Fruit fly (Drosophila melanogaster) whole organism, embryonic: ENCODE data around the gene CG7011.
A peak's percentile ranks its signal among the peaks of the same experiment; 100 is the strongest.

ENCODE experiments used
- CG11696 ChIP-seq: fragments of 200-800 bp; sonication (Bioruptor generic); IDR thresholded peaks from 2 replicates; pipeline ENCODE4 v1.3.6; 2022; ENCODE audit warnings: missing biosample characterization, missing genetic modification characterization
- CG11723 ChIP-seq: fragments of 200-800 bp; sonication (Bioruptor generic); optimal IDR thresholded peaks from 2 replicates; lab custom pipeline; 2017; ENCODE audit warnings: missing biosample characterization, mild to moderate bottlenecking, missing genetic modification characterization
- CG12236 ChIP-seq: fragments of 200-800 bp; sonication (Bioruptor generic); optimal IDR thresholded peaks from 2 replicates; lab custom pipeline; 2016; ENCODE audit warnings: missing biosample characterization, missing genetic modification characterization
- CG12942 ChIP-seq: fragments of 200-800 bp; sonication (Bioruptor generic); optimal IDR thresholded peaks from 3 replicates; lab custom pipeline; 2016; ENCODE audit warnings: missing biosample characterization, missing genetic modification characterization
- CG16813 ChIP-seq: fragments of 200-800 bp; sonication (Bioruptor generic); IDR thresholded peaks from 3 replicates; pipeline ENCODE4 v1.3.6; 2022; ENCODE audit warnings: missing biosample characterization, missing genetic modification characterization; ENCODE audit not compliant: partially characterized antibody
- CG17829 ChIP-seq: fragments of 200-800 bp; optimal IDR thresholded peaks from 2 replicates; lab custom pipeline; 2019; ENCODE audit warnings: missing biosample characterization, mild to moderate bottlenecking, missing genetic modification characterization, moderate library complexity
- CG1792 ChIP-seq: fragments of 200-800 bp; sonication (Bioruptor generic); optimal IDR thresholded peaks from 2 replicates; lab custom pipeline; 2016; ENCODE audit warnings: missing biosample characterization, missing genetic modification characterization
- CG30431 ChIP-seq: fragments of 200-800 bp; sonication (Bioruptor generic); optimal IDR thresholded peaks from 2 replicates; lab custom pipeline; 2017; ENCODE audit warnings: missing biosample characterization, missing genetic modification characterization
- CG32767 ChIP-seq: fragments of 200-800 bp; sonication (Bioruptor generic); IDR thresholded peaks from 2 replicates; pipeline ENCODE4 v1.3.6; 2022; ENCODE audit warnings: missing biosample characterization, missing genetic modification characterization
- CG3847 ChIP-seq: fragments of 200-800 bp; sonication (Bioruptor generic); IDR thresholded peaks from 2 replicates; pipeline ENCODE4 v1.3.6; 2022; ENCODE audit warnings: missing biosample characterization, missing genetic modification characterization
- CG4424 ChIP-seq: fragments of 200-800 bp; sonication (Bioruptor generic); optimal IDR thresholded peaks from 3 replicates; lab custom pipeline; 2016; ENCODE audit warnings: missing biosample characterization, missing genetic modification characterization
- CG4730 ChIP-seq: fragments of 200-800 bp; sonication (Bioruptor generic); IDR thresholded peaks from 2 replicates; pipeline ENCODE4 v1.3.6; 2022; ENCODE audit warnings: missing biosample characterization, missing genetic modification characterization
- CG4820 ChIP-seq: fragments of 200-800 bp; sonication (Bioruptor generic); optimal IDR thresholded peaks from 3 replicates; lab custom pipeline; 2016; ENCODE audit warnings: missing biosample characterization, missing genetic modification characterization
- CG4854 ChIP-seq: fragments of 200-800 bp; sonication (Bioruptor generic); optimal IDR thresholded peaks from 2 replicates; lab custom pipeline; 2016; ENCODE audit warnings: missing biosample characterization, missing genetic modification characterization, inconsistent platforms
- CG7357 ChIP-seq: fragments of 200-800 bp; sonication (Bioruptor generic); IDR thresholded peaks from 3 replicates; pipeline ENCODE4 v1.3.6; 2022; ENCODE audit warnings: missing biosample characterization, missing genetic modification characterization
- CG7745 ChIP-seq: fragments of 200-800 bp; sonication (Bioruptor generic); optimal IDR thresholded peaks from 2 replicates; lab custom pipeline; 2018; ENCODE audit warnings: missing biosample characterization, mild to moderate bottlenecking, missing genetic modification characterization, moderate library complexity
- CG8478 ChIP-seq: fragments of >200 bp; optimal IDR thresholded peaks from 2 replicates; lab custom pipeline; 2018
- CG9817 ChIP-seq: fragments of 200-800 bp; sonication (Bioruptor generic); optimal IDR thresholded peaks from 2 replicates; lab custom pipeline; 2018; ENCODE audit warnings: missing biosample characterization, mild to moderate bottlenecking, missing genetic modification characterization, moderate library complexity
- CrebB ChIP-seq: fragments of 200-800 bp; sonication (Bioruptor generic); optimal IDR thresholded peaks from 3 replicates; lab custom pipeline; 2018; ENCODE audit warnings: missing biosample characterization, mild to moderate bottlenecking, missing genetic modification characterization
- D19A ChIP-seq: fragments of 200-800 bp; optimal IDR thresholded peaks from 3 replicates; lab custom pipeline; 2019; ENCODE audit warnings: missing biosample characterization, mild to moderate bottlenecking, missing genetic modification characterization, moderate library complexity
- Dp ChIP-seq: fragments of 200-800 bp; sonication (Bioruptor generic); optimal IDR thresholded peaks from 2 replicates; lab custom pipeline; 2018; ENCODE audit warnings: missing biosample characterization, mild to moderate bottlenecking, missing genetic modification characterization, moderate library complexity
- Elba2 ChIP-seq: fragments of 200-800 bp; sonication (Bioruptor generic); optimal IDR thresholded peaks from 3 replicates; lab custom pipeline; 2016; ENCODE audit warnings: missing biosample characterization, missing genetic modification characterization
- HmgD ChIP-seq: fragments of 200-800 bp; sonication (Bioruptor generic); optimal IDR thresholded peaks from 3 replicates; lab custom pipeline; 2016; ENCODE audit warnings: missing biosample characterization, missing genetic modification characterization
- MTF-1 ChIP-seq: fragments of 200-800 bp; sonication (Bioruptor generic); optimal IDR thresholded peaks from 2 replicates; lab custom pipeline; 2018; ENCODE audit warnings: missing biosample characterization, mild to moderate bottlenecking, missing genetic modification characterization, borderline replicate concordance
- NK7.1 ChIP-seq: fragments of 200-800 bp; sonication (Bioruptor generic); optimal IDR thresholded peaks from 3 replicates; lab custom pipeline; 2016; ENCODE audit warnings: missing biosample characterization, missing genetic modification characterization
- Nf-YA ChIP-seq: fragments of 200-800 bp; sonication (Bioruptor generic); IDR thresholded peaks from 2 replicates; pipeline ENCODE4 v1.3.6; 2022; ENCODE audit warnings: missing biosample characterization, missing genetic modification characterization
- Oli ChIP-seq: fragments of 200-800 bp; sonication (Bioruptor generic); optimal IDR thresholded peaks from 2 replicates; lab custom pipeline; 2018; ENCODE audit warnings: missing biosample characterization, mild to moderate bottlenecking, missing genetic modification characterization, moderate library complexity
- PHDP ChIP-seq: fragments of 200-800 bp; sonication (Bioruptor generic); optimal IDR thresholded peaks from 3 replicates; lab custom pipeline; 2018; ENCODE audit warnings: missing biosample characterization, mild to moderate bottlenecking, missing genetic modification characterization, moderate library complexity
- Scr ChIP-seq: fragments of 200-800 bp; sonication (Bioruptor generic); IDR thresholded peaks from 2 replicates; pipeline ENCODE4 v1.3.6; 2022; ENCODE audit warnings: missing biosample characterization, missing genetic modification characterization; ENCODE audit not compliant: partially characterized antibody
- Vsx1 ChIP-seq: fragments of 200-800 bp; sonication (Bioruptor generic); optimal IDR thresholded peaks from 2 replicates; lab custom pipeline; 2017; ENCODE audit warnings: missing biosample characterization, mild to moderate bottlenecking, missing genetic modification characterization, missing genetic modification reagents
- Xrp1 ChIP-seq: fragments of 200-800 bp; sonication (Bioruptor generic); IDR thresholded peaks from 2 replicates; pipeline ENCODE4 v1.3.6; 2022; ENCODE audit warnings: missing biosample characterization, missing genetic modification characterization
- YL-1 ChIP-seq: fragments of 200-800 bp; sonication (Bioruptor generic); optimal IDR thresholded peaks from 3 replicates; lab custom pipeline; 2017; ENCODE audit warnings: missing biosample characterization, mild to moderate bottlenecking, missing genetic modification characterization
- amos ChIP-seq: fragments of 200-800 bp; sonication (Bioruptor generic); IDR thresholded peaks from 2 replicates; pipeline ENCODE4 v1.3.6; 2022; ENCODE audit warnings: missing biosample characterization, missing genetic modification characterization; ENCODE audit not compliant: partially characterized antibody
- ash1 ChIP-seq: fragments of 200-800 bp; sonication (Bioruptor generic); optimal IDR thresholded peaks from 2 replicates; lab custom pipeline; 2018; ENCODE audit warnings: missing biosample characterization, mild to moderate bottlenecking, missing genetic modification characterization
- bsh ChIP-seq, 2 experiments: fragments of 200-800 bp; sonication (Bioruptor generic); optimal IDR thresholded peaks; 2 replicates each; lab custom pipeline; 2017 to 2018; ENCODE audit warnings: mild to moderate bottlenecking in 2 of 2, missing biosample characterization in 2 of 2, missing genetic modification characterization in 2 of 2, moderate library complexity in 1 of 2
- caup ChIP-seq: fragments of 200-800 bp; sonication (Bioruptor generic); optimal IDR thresholded peaks from 3 replicates; lab custom pipeline; 2017; ENCODE audit warnings: missing biosample characterization, mild to moderate bottlenecking, missing genetic modification characterization, moderate library complexity; ENCODE audit not compliant: severe bottlenecking
- chinmo ChIP-seq: fragments of 200-800 bp; sonication (Bioruptor generic); IDR thresholded peaks from 4 replicates; pipeline ENCODE4 v1.3.6; 2022; ENCODE audit warnings: missing biosample characterization, missing genetic modification characterization; ENCODE audit not compliant: partially characterized antibody
- chn ChIP-seq: fragments of 200-800 bp; sonication (Bioruptor generic); optimal IDR thresholded peaks from 2 replicates; lab custom pipeline; 2016; ENCODE audit warnings: missing biosample characterization, missing genetic modification characterization
- en ChIP-seq: fragments of 200-800 bp; sonication (Bioruptor generic); optimal IDR thresholded peaks from 2 replicates; lab custom pipeline; 2016; ENCODE audit warnings: missing biosample characterization, missing genetic modification characterization
- eve ChIP-seq, 2 experiments: fragments of >200 bp; optimal IDR thresholded peaks; 2 replicates each; lab custom pipeline; 2017; ENCODE audit warnings: missing biosample characterization in 2 of 2, missing genetic modification characterization in 2 of 2
- fru ChIP-seq: fragments of >200 bp; optimal IDR thresholded peaks from 2 replicates; lab custom pipeline; 2017
- gro ChIP-seq: fragments of 200-800 bp; sonication (Bioruptor generic); optimal IDR thresholded peaks from 2 replicates; lab custom pipeline; 2016; ENCODE audit warnings: missing biosample characterization, missing genetic modification characterization
- jing ChIP-seq: fragments of 200-800 bp; sonication (Bioruptor generic); optimal IDR thresholded peaks from 2 replicates; lab custom pipeline; 2018; ENCODE audit warnings: missing biosample characterization, mild to moderate bottlenecking, missing genetic modification characterization
- lola ChIP-seq, 3 experiments: fragments of >200 bp in 2 of 3; fragments of 200-800 bp in 1 of 3; sonication (Bioruptor generic) in 1 of 3; optimal IDR thresholded peaks; 2 replicates each; lab custom pipeline; 2017 to 2019; ENCODE audit warnings: missing biosample characterization in 3 of 3, missing genetic modification characterization in 3 of 3, mild to moderate bottlenecking in 1 of 3, moderate library complexity in 1 of 3
- luna ChIP-seq: fragments of 200-800 bp; sonication (Bioruptor generic); optimal IDR thresholded peaks from 2 replicates; lab custom pipeline; 2016; ENCODE audit warnings: missing biosample characterization, missing genetic modification characterization
- oc ChIP-seq: fragments of 200-800 bp; sonication (Bioruptor generic); optimal IDR thresholded peaks from 2 replicates; lab custom pipeline; 2018; ENCODE audit warnings: missing biosample characterization, mild to moderate bottlenecking, missing genetic modification characterization, moderate library complexity
- pros ChIP-seq: fragments of 200-800 bp; sonication (Bioruptor generic); optimal IDR thresholded peaks from 3 replicates; lab custom pipeline; 2019; ENCODE audit warnings: missing biosample characterization, mild to moderate bottlenecking, missing genetic modification characterization, moderate library complexity
- seq ChIP-seq: fragments of 200-800 bp; sonication (Bioruptor generic); IDR thresholded peaks from 2 replicates; pipeline ENCODE4 v1.3.6; 2022; ENCODE audit warnings: missing biosample characterization, missing genetic modification characterization
- sug ChIP-seq: fragments of 200-800 bp; optimal IDR thresholded peaks from 2 replicates; lab custom pipeline; 2019; ENCODE audit warnings: missing biosample characterization, mild to moderate bottlenecking, missing genetic modification characterization, moderate library complexity
- trem ChIP-seq: fragments of 200-800 bp; optimal IDR thresholded peaks from 3 replicates; lab custom pipeline; 2019; ENCODE audit warnings: missing biosample characterization, mild to moderate bottlenecking, missing genetic modification characterization, moderate library complexity
- zfh1 ChIP-seq: fragments of 200-800 bp; sonication (Bioruptor generic); IDR thresholded peaks from 3 replicates; pipeline ENCODE4 v1.3.6; 2022; ENCODE audit warnings: missing biosample characterization, missing genetic modification characterization

Gene CG7011

DNA sequence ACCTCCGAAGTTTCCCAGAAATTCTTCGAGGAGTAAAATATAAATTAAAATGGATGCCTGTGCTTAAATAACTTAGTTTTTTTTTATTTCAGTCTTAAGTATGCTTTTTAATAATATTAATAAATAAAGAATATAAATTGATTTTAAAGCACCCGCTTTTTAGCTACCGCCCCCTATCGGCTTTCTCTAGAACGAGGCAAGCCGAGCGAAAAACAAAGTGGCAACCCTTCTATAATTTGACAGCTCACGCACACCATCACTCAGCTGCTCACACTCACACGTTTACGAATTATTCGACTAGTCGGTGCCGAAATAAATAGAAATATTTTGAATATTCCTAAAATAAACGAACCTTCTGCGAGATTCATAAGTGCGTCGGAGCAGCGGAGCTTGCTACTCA is 1.9 kb downstream of the CG7011 start, which contains the start of gene CG6878 (continued):
- no peak for TF ChIP-seq CG7745
- no peak for TF ChIP-seq CG1792 (GFP tag; lab: Kevin White, UChicago)
- no peak for TF ChIP-seq ash1 (GFP tag; lab: Kevin White, UChicago)
- TF ChIP-seq luna = no peak
- TF ChIP-seq Xrp1 (GFP tag; lab: Robert Waterston, UW) = 0 out of 2 replicates have a peak, but pooled peaks have one; percentile 8
- no peak for TF ChIP-seq Elba2 (GFP tag; lab: Kevin White, UChicago)
- TF ChIP-seq trem = peak; percentile 74
- no peak for TF ChIP-seq chn (GFP tag; lab: Kevin White, UChicago)
- TF ChIP-seq zfh1 (GFP tag; lab: Robert Waterston, UW) = no peak
- TF ChIP-seq sug (tag; lab: Kevin White, UChicago) = peak; percentile 55
- peak in 1 of 2 experiments; percentile 11 for TF ChIP-seq bsh (GFP tag; optimal IDR thresholded peaks at IDR 0.05; lab: Kevin White, UChicago)
- peak; percentile 42 for TF ChIP-seq PHDP
- no peak for TF ChIP-seq CG12236 (GFP tag; lab: Kevin White, UChicago)
- peak; percentile 38 for TF ChIP-seq CG17829 (tag; lab: Kevin White, UChicago)
- TF ChIP-seq seq (GFP tag; lab: Robert Waterston, UW) = no peak
- TF ChIP-seq CG11723 (GFP tag; lab: Kevin White, UChicago) = no peak
- TF ChIP-seq lola (GFP tag; optimal IDR thresholded peaks at IDR 0.05; lab: Kevin White, UChicago) = no peak
- TF ChIP-seq Dp (GFP tag; lab: Kevin White, UChicago) = peak; percentile 95
- no peak for TF ChIP-seq oc
- no peak for TF ChIP-seq Oli (tag; lab: Kevin White, UChicago)
- TF ChIP-seq CG16813 (GFP tag; lab: Robert Waterston, UW) = peak; percentile 37; the same call in 1 of the 3 replicates
- TF ChIP-seq HmgD (GFP tag; lab: Kevin White, UChicago) = no peak
- no peak for TF ChIP-seq en (GFP tag; lab: Kevin White, UChicago)
- no peak for TF ChIP-seq CG11696
- no peak for TF ChIP-seq CG32767 (GFP tag; lab: Robert Waterston, UW)
- no peak for TF ChIP-seq CG4854 (GFP tag; lab: Kevin White, UChicago)
- peak; percentile 86 for TF ChIP-seq YL-1 (GFP tag; lab: Kevin White, UChicago)
- no peak for TF ChIP-seq CG30431
- no peak for TF ChIP-seq eve (GFP tag; optimal IDR thresholded peaks at IDR 0.05; lab: Kevin White, UChicago)
- TF ChIP-seq CG3847 (GFP tag; lab: Robert Waterston, UW) = peak; percentile 49; the same call in 1 of the 2 replicates
- no peak for TF ChIP-seq NK7.1 (GFP tag; lab: Kevin White, UChicago)
- no peak for TF ChIP-seq Nf-YA
- TF ChIP-seq CG7357 = no peak
- TF ChIP-seq fru (lab: Kevin White, UChicago) = no peak
- no peak for TF ChIP-seq CG12942 (GFP tag; lab: Kevin White, UChicago)
- peak; percentile 47; the same call in 1 of the 2 replicates for TF ChIP-seq amos (GFP tag; lab: Robert Waterston, UW)
- peak; percentile 55 for TF ChIP-seq D19A (tag; lab: Kevin White, UChicago)
- no peak for TF ChIP-seq CG4424
- TF ChIP-seq CG4730 (GFP tag; lab: Robert Waterston, UW) = no peak
- no peak for TF ChIP-seq MTF-1 (GFP tag; lab: Kevin White, UChicago)
- no peak for TF ChIP-seq Vsx1 (GFP tag; lab: Kevin White, UChicago)
- no peak for TF ChIP-seq CG8478
- no peak for TF ChIP-seq chinmo (GFP tag; lab: Robert Waterston, UW)
- no peak for TF ChIP-seq CG4820 (GFP tag; lab: Kevin White, UChicago)
- no peak for TF ChIP-seq jing
- TF ChIP-seq CG9817 = peak; percentile 29
- TF ChIP-seq pros (GFP tag; lab: Kevin White, UChicago) = no peak
- 0 out of 2 replicates have a peak, but pooled peaks have one; percentile 23 for TF ChIP-seq Scr (GFP tag; lab: Robert Waterston, UW)
- TF ChIP-seq caup (GFP tag; lab: Kevin White, UChicago) = peak; percentile 43
- TF ChIP-seq CrebB (tag; lab: Kevin White, UChicago) = no peak
- no peak for TF ChIP-seq gro (GFP tag; lab: Kevin White, UChicago)
